Worm (Caenorhabditis elegans) whole organism, early embryonic: ENCODE measurements around the gene M163.22.

Source experiments
- B0310.2 ChIP-seq: sonication (generic microtip); optimal IDR thresholded peaks from 2 replicates; lab custom pipeline; 2016; ENCODE audit warnings: mild to moderate bottlenecking, missing genetic modification characterization, missing compliant biosample characterization
- ama-1 ChIP-seq: fragments of 150-350 bp; optimal IDR thresholded peaks from 2 replicates; lab custom pipeline; 2014

DNA sequence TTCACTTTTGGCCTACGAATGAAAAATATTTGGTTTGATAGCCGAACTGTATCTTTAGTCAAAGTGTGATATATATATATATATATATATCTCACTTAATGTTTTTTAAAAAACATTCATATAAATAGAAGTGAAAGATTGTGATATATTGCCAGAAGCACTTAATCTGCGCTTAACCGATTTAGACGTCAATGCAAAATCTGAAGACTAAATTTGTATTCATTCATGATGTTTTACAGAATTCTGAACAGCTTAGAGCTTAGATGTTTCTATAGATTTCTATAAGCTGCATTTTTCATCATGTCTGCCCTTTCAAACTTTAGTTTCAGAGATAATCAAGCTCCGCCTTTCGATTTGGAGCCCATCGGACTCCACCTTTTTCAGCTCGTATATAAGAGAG is 23.4 kb upstream of the M163.22 start, which contains the start of gene F23D12.3:
- TF ChIP-seq ama-1 (lab: Kevin White, UChicago), result no peak
- TF ChIP-seq B0310.2 (tag; lab: Kevin White, UChicago), result no peak
